Fruit fly (Drosophila melanogaster) whole organism, embryonic: ENCODE data around the gene Est-Q.
A peak's percentile ranks its signal among the peaks of the same experiment; 100 is the strongest.

ENCODE experiments used
- ATbp ChIP-seq: fragments of 200-800 bp; sonication (Bioruptor generic); optimal IDR thresholded peaks from 2 replicates; lab custom pipeline; 2017; ENCODE audit warnings: missing biosample characterization, mild to moderate bottlenecking, missing genetic modification characterization, missing genetic modification reagents
- BEAF-32 ChIP-seq: fragments of 200-800 bp; sonication (Bioruptor generic); optimal IDR thresholded peaks from 3 replicates; lab custom pipeline; 2017; ENCODE audit warnings: missing biosample characterization, missing genetic modification characterization, mild to moderate bottlenecking, moderate library complexity, missing genetic modification reagents
- CG10267 ChIP-seq: fragments of 200-800 bp; sonication (Bioruptor generic); optimal IDR thresholded peaks from 2 replicates; lab custom pipeline; 2018; ENCODE audit warnings: missing biosample characterization, mild to moderate bottlenecking, missing genetic modification characterization, moderate library complexity
- CG15073 ChIP-seq: fragments of 200-800 bp; sonication (Bioruptor generic); optimal IDR thresholded peaks from 2 replicates; lab custom pipeline; 2016; ENCODE audit warnings: missing biosample characterization, missing genetic modification characterization
- CG1529 ChIP-seq: fragments of 200-800 bp; sonication (Bioruptor generic); optimal IDR thresholded peaks from 3 replicates; lab custom pipeline; 2018; ENCODE audit warnings: missing biosample characterization, missing genetic modification characterization
- CG1647 ChIP-seq: fragments of 200-800 bp; sonication (Bioruptor generic); optimal IDR thresholded peaks from 3 replicates; lab custom pipeline; 2016; ENCODE audit warnings: missing biosample characterization, missing genetic modification characterization
- CG17612 ChIP-seq: fragments of 200-800 bp; sonication (Bioruptor generic); IDR thresholded peaks from 2 replicates; pipeline ENCODE4 v1.3.6; 2022; ENCODE audit warnings: missing biosample characterization, missing genetic modification characterization
- CG2712 ChIP-seq: fragments of 200-800 bp; optimal IDR thresholded peaks from 3 replicates; lab custom pipeline; 2019; ENCODE audit warnings: missing biosample characterization, mild to moderate bottlenecking, missing genetic modification characterization, moderate library complexity
- CG42726 ChIP-seq: fragments of 200-800 bp; sonication (Bioruptor generic); IDR thresholded peaks from 2 replicates; pipeline ENCODE4 v1.3.6; 2022; ENCODE audit warnings: missing biosample characterization, missing genetic modification characterization; ENCODE audit not compliant: partially characterized antibody
- CG5953 ChIP-seq: fragments of 200-800 bp; sonication (Bioruptor generic); IDR thresholded peaks from 2 replicates; pipeline ENCODE4 v1.3.6; 2022; ENCODE audit warnings: missing biosample characterization, missing genetic modification characterization
- CG6683 ChIP-seq: fragments of 200-800 bp; sonication (Bioruptor generic); optimal IDR thresholded peaks from 2 replicates; lab custom pipeline; 2017; ENCODE audit warnings: missing biosample characterization, mild to moderate bottlenecking, missing genetic modification characterization, missing genetic modification reagents
- D19A ChIP-seq: fragments of 200-800 bp; optimal IDR thresholded peaks from 3 replicates; lab custom pipeline; 2019; ENCODE audit warnings: missing biosample characterization, mild to moderate bottlenecking, missing genetic modification characterization, moderate library complexity
- Deaf1 ChIP-seq: fragments of 200-800 bp; optimal IDR thresholded peaks from 3 replicates; lab custom pipeline; 2019; ENCODE audit warnings: missing biosample characterization, mild to moderate bottlenecking, missing genetic modification characterization, moderate library complexity
- Dip2 ChIP-seq: fragments of 200-800 bp; sonication (Bioruptor generic); IDR thresholded peaks from 2 replicates; pipeline ENCODE4 v1.3.6; 2022; ENCODE audit warnings: missing biosample characterization, missing genetic modification characterization
- Dll ChIP-seq: fragments of 200-800 bp; sonication (Bioruptor generic); IDR thresholded peaks from 4 replicates; pipeline ENCODE4 v1.3.6; 2022; ENCODE audit warnings: missing biosample characterization, missing genetic modification characterization; ENCODE audit not compliant: partially characterized antibody
- Dp ChIP-seq: fragments of 200-800 bp; sonication (Bioruptor generic); optimal IDR thresholded peaks from 2 replicates; lab custom pipeline; 2018; ENCODE audit warnings: missing biosample characterization, mild to moderate bottlenecking, missing genetic modification characterization, moderate library complexity
- E2f2 ChIP-seq: fragments of 200-800 bp; sonication (Bioruptor generic); IDR thresholded peaks from 2 replicates; pipeline ENCODE4 v1.3.6; 2022; ENCODE audit warnings: missing biosample characterization, missing genetic modification characterization
- Elba2 ChIP-seq: fragments of 200-800 bp; sonication (Bioruptor generic); optimal IDR thresholded peaks from 3 replicates; lab custom pipeline; 2016; ENCODE audit warnings: missing biosample characterization, missing genetic modification characterization
- Hr78 ChIP-seq, 2 experiments: fragments of 200-800 bp in 1 of 2; fragments of >200 bp in 1 of 2; sonication (Bioruptor generic) in 1 of 2; optimal IDR thresholded peaks; 2 replicates each; lab custom pipeline; 2017 to 2019; ENCODE audit warnings: missing biosample characterization in 2 of 2, missing genetic modification characterization in 2 of 2, mild to moderate bottlenecking in 1 of 2, moderate library complexity in 1 of 2
- Max ChIP-seq: fragments of 200-800 bp; sonication (Bioruptor generic); optimal IDR thresholded peaks from 2 replicates; lab custom pipeline; 2016; ENCODE audit warnings: missing biosample characterization, mild to moderate bottlenecking, missing genetic modification characterization
- Med ChIP-seq: fragments of 200-800 bp; sonication (Bioruptor generic); peaks from one replicate; lab custom pipeline; 2016; ENCODE audit warnings: missing biosample characterization, missing genetic modification characterization, mild to moderate bottlenecking, inconsistent platforms, moderate library complexity
- Meics ChIP-seq: fragments of 200-800 bp; sonication (Bioruptor generic); optimal IDR thresholded peaks from 2 replicates; lab custom pipeline; 2017; ENCODE audit warnings: missing biosample characterization, mild to moderate bottlenecking, missing genetic modification characterization
- PHDP ChIP-seq: fragments of 200-800 bp; sonication (Bioruptor generic); optimal IDR thresholded peaks from 3 replicates; lab custom pipeline; 2018; ENCODE audit warnings: missing biosample characterization, mild to moderate bottlenecking, missing genetic modification characterization, moderate library complexity
- Pdp1 ChIP-seq, 2 experiments: fragments of 200-800 bp; sonication (Bioruptor generic); optimal IDR thresholded peaks; 3 replicates each; lab custom pipeline; 2016; ENCODE audit warnings: missing biosample characterization in 2 of 2, missing genetic modification characterization in 2 of 2, mild to moderate bottlenecking in 1 of 2, moderate library complexity in 1 of 2
- Ssrp ChIP-seq: fragments of 200-800 bp; sonication (Bioruptor generic); optimal IDR thresholded peaks from 2 replicates; lab custom pipeline; 2018; ENCODE audit warnings: missing biosample characterization, mild to moderate bottlenecking, missing genetic modification characterization, moderate library complexity
- az2 ChIP-seq: fragments of 200-800 bp; sonication (Bioruptor generic); optimal IDR thresholded peaks from 3 replicates; lab custom pipeline; 2016; ENCODE audit warnings: missing biosample characterization, missing genetic modification characterization
- bigmax ChIP-seq: fragments of 200-800 bp; sonication (Bioruptor generic); optimal IDR thresholded peaks from 2 replicates; lab custom pipeline; 2018; ENCODE audit warnings: missing biosample characterization, mild to moderate bottlenecking, missing genetic modification characterization
- cas ChIP-seq: fragments of 200-800 bp; sonication (Bioruptor generic); IDR thresholded peaks from 2 replicates; pipeline ENCODE4 v1.3.6; 2022; ENCODE audit warnings: missing biosample characterization, missing genetic modification characterization
- chinmo ChIP-seq: fragments of 200-800 bp; sonication (Bioruptor generic); IDR thresholded peaks from 4 replicates; pipeline ENCODE4 v1.3.6; 2022; ENCODE audit warnings: missing biosample characterization, missing genetic modification characterization; ENCODE audit not compliant: partially characterized antibody
- crp ChIP-seq, 2 experiments: fragments of 200-800 bp; sonication (Bioruptor generic); optimal IDR thresholded peaks; 2 replicates in 1 of 2; 3 replicates in 1 of 2; lab custom pipeline; 2017; ENCODE audit warnings: missing biosample characterization in 2 of 2, missing genetic modification characterization in 2 of 2, mild to moderate bottlenecking in 1 of 2, moderate library complexity in 1 of 2
- dmrt11E ChIP-seq: fragments of 200-800 bp; sonication (Bioruptor generic); optimal IDR thresholded peaks from 3 replicates; lab custom pipeline; 2018; ENCODE audit warnings: missing biosample characterization, mild to moderate bottlenecking, missing genetic modification characterization, moderate library complexity
- esg ChIP-seq: fragments of 200-800 bp; sonication (Bioruptor generic); conservative IDR thresholded peaks from 2 replicates; pipeline ENCODE4 v1.3.6; 2022; ENCODE audit warnings: missing biosample characterization, missing genetic modification characterization
- fd3F ChIP-seq: fragments of 200-800 bp; sonication (Bioruptor generic); optimal IDR thresholded peaks from 2 replicates; lab custom pipeline; 2018; ENCODE audit warnings: missing biosample characterization, mild to moderate bottlenecking, missing genetic modification characterization, moderate library complexity
- fru ChIP-seq: fragments of >200 bp; optimal IDR thresholded peaks from 2 replicates; lab custom pipeline; 2017
- ftz-f1 ChIP-seq: fragments of 200-800 bp; sonication (Bioruptor generic); optimal IDR thresholded peaks from 2 replicates; lab custom pipeline; 2016; ENCODE audit warnings: missing biosample characterization, missing genetic modification characterization
- gfzf ChIP-seq: fragments of 200-800 bp; sonication (Bioruptor generic); optimal IDR thresholded peaks from 2 replicates; lab custom pipeline; 2016; ENCODE audit warnings: missing biosample characterization, mild to moderate bottlenecking, missing genetic modification characterization, moderate library complexity
- h ChIP-seq: fragments of >200 bp; optimal IDR thresholded peaks from 2 replicates; lab custom pipeline; 2017
- ken ChIP-seq: fragments of 200-800 bp; sonication (Bioruptor generic); IDR thresholded peaks from 3 replicates; pipeline ENCODE4 v1.3.6; 2022; ENCODE audit warnings: missing biosample characterization, missing genetic modification characterization
- luna ChIP-seq: fragments of 200-800 bp; sonication (Bioruptor generic); optimal IDR thresholded peaks from 2 replicates; lab custom pipeline; 2016; ENCODE audit warnings: missing biosample characterization, missing genetic modification characterization
- nmo ChIP-seq: fragments of 200-800 bp; sonication (Bioruptor generic); optimal IDR thresholded peaks from 2 replicates; lab custom pipeline; 2018; ENCODE audit warnings: missing biosample characterization, mild to moderate bottlenecking, missing genetic modification characterization, moderate library complexity
- rib ChIP-seq: fragments of 200-800 bp; sonication (Bioruptor generic); IDR thresholded peaks from 2 replicates; pipeline ENCODE4 v1.3.6; 2022; ENCODE audit warnings: missing biosample characterization, missing genetic modification characterization
- sc ChIP-seq, 3 experiments: fragments of >200 bp in 2 of 3; fragments of 200-800 bp in 1 of 3; sonication (Bioruptor generic) in 1 of 3; optimal IDR thresholded peaks; 2 replicates in 2 of 3; 3 replicates in 1 of 3; lab custom pipeline; 2017; ENCODE audit warnings: mild to moderate bottlenecking in 1 of 3, missing biosample characterization in 1 of 3, missing genetic modification characterization in 1 of 3, missing genetic modification reagents in 1 of 3
- sens-2 ChIP-seq: fragments of 200-800 bp; sonication (Bioruptor generic); IDR thresholded peaks from 2 replicates; pipeline ENCODE4 v1.3.6; 2022; ENCODE audit warnings: missing biosample characterization, missing genetic modification characterization
- ssp ChIP-seq: fragments of 200-800 bp; sonication (Bioruptor generic); IDR thresholded peaks from 2 replicates; pipeline ENCODE4 v1.3.6; 2022; ENCODE audit warnings: missing biosample characterization, missing genetic modification characterization
- zf30C ChIP-seq: fragments of 200-800 bp; sonication (Bioruptor generic); optimal IDR thresholded peaks from 3 replicates; lab custom pipeline; 2018; ENCODE audit warnings: missing biosample characterization, mild to moderate bottlenecking, missing genetic modification characterization
- zfh1 ChIP-seq: fragments of 200-800 bp; sonication (Bioruptor generic); IDR thresholded peaks from 3 replicates; pipeline ENCODE4 v1.3.6; 2022; ENCODE audit warnings: missing biosample characterization, missing genetic modification characterization

Est-Q gene

DNA sequence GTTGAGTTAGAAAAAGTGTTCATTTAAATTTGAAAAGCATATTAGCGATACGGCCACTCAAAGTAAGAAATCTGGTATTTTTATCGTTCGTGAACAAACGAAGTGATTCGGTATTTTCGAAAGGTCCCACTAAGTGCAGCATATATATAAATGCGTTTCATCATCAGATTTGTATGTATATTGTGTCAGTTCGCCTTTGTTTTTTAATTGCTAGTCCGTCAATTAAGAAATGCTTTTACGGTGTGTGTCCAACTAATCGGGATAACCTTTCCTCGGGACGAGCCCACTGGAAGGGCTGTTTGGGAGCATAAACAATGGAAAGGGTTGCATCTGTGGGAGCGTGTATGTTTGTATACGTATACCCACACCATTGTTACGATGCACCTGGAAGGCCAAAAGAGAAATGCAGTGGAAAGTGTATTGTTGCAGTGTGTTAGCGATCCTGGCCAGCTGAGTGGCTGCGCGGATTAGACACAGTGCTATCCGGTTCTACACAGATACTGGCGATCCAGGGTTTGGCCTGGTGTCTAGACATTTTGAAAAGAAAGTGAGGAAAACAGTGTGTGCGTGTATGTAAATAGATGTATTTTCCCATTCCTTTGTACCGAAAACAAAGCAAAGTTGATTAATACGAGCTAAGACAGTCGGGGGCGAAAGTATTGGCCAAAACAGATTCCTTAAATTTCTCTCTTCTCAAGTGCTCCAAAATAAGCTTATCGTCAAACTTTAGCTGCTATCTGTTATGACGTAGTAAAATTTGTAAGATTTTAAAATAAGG is 22.0 kb downstream of the Est-Q start, which contains the start of gene CG7611 (continued):
- TF ChIP-seq bigmax (GFP tag; lab: Kevin White, UChicago) (peak; percentile 22), chinmo (GFP tag; lab: Robert Waterston, UW) (0 out of 4 replicates have a peak, but pooled peaks have one; percentile 69), CG15073 (GFP tag; lab: Kevin White, UChicago) (peak; percentile 61), fd3F (GFP tag; lab: Kevin White, UChicago) (no peak), sens-2 (no peak), CG10267 (tag; lab: Kevin White, UChicago) (peak; percentile 48), Elba2 (GFP tag; lab: Kevin White, UChicago) (no peak), Deaf1 (no peak), ATbp (GFP tag; lab: Kevin White, UChicago) (no peak), zfh1 (GFP tag; lab: Robert Waterston, UW) (no peak), Max (GFP tag; lab: Kevin White, UChicago) (no peak), CG2712 (tag; lab: Kevin White, UChicago) (peak; percentile 22), Dp (GFP tag; lab: Kevin White, UChicago) (peak; percentile 50), CG1647 (no peak), esg (GFP tag; lab: Robert Waterston, UW) (no peak), fru (lab: Kevin White, UChicago) (no peak), CG1529 (GFP tag; lab: Kevin White, UChicago) (no peak), Pdp1 (GFP tag; optimal IDR thresholded peaks at IDR 0.05; lab: Kevin White, UChicago) (peak in 1 of 2 experiments; percentile 77), crp (GFP tag; optimal IDR thresholded peaks at IDR 0.05; lab: Kevin White, UChicago) (peak in 1 of 2 experiments; percentile 68), h (lab: Kevin White, UChicago) (no peak), BEAF-32 (GFP tag; lab: Kevin White, UChicago) (peak; percentile 35), ssp (peak; percentile 46; the same call in 1 of the 2 replicates), dmrt11E (tag; lab: Kevin White, UChicago) (no peak), D19A (tag; lab: Kevin White, UChicago) (peak; percentile 24), Ssrp (tag; lab: Kevin White, UChicago) (no peak), luna (no peak), rib (GFP tag; lab: Robert Waterston, UW) (no peak), E2f2 (peak; percentile 57), Meics (GFP tag; lab: Kevin White, UChicago) (no peak), zf30C (GFP tag; lab: Kevin White, UChicago) (no peak), CG17612 (GFP tag; lab: Robert Waterston, UW) (no peak), Dll (GFP tag; lab: Robert Waterston, UW) (0 out of 4 replicates have a peak, but pooled peaks have one; percentile 44), CG42726 (GFP tag; lab: Robert Waterston, UW) (no peak), gfzf (GFP tag; lab: Kevin White, UChicago) (peak; percentile 78)

DNA sequence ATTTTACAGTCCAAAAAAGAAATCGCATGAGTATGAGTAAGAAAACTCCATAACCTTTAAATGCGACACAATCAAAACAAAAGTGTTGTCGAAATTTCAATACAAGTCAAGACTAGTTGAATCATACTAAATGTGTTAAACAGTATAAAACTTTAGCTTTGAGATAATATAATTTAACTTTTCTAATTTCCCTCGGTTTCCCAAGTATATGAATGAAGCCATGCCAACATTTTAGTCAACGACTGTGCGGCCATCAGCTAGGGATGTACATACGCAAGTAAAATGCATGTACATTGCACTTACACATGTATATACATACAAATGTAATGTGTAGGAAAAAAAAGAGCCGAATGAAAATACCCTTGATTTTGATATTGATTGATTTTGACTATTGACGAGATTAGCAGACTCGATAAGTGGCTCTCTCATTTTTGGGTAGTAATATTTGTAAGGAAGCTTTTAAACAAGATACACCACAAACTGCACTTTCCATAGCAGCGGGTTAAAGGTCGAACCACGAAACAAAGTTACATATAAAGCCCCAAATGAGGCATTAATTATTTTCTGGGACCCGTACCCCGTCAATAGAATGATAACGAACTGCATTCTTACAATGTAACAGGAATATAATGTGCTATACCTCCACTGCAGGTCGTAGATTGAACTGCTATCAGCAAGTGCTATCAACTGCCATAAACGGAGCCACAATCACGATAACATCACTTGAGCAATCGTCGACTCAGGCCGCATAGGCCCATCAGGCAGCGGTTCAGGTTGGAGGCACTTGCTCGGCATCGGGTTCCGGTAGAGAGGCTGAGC is 23.1 kb downstream of the Est-Q start:
- no peak for TF ChIP-seq nmo (GFP tag; lab: Kevin White, UChicago)
- TF ChIP-seq az2 (GFP tag; lab: Kevin White, UChicago): no peak
- peak; percentile 22 for TF ChIP-seq Med
- TF ChIP-seq Dip2: no peak
- TF ChIP-seq cas (GFP tag; lab: Robert Waterston, UW): no peak
- no peak for TF ChIP-seq CG5953 (GFP tag; lab: Robert Waterston, UW)
- TF ChIP-seq Hr78 (GFP tag; optimal IDR thresholded peaks at IDR 0.05; lab: Kevin White, UChicago): peak in 1 of 2 experiments; percentile 97
- no peak for TF ChIP-seq CG6683 (GFP tag; lab: Kevin White, UChicago)
- TF ChIP-seq ftz-f1 (GFP tag; lab: Kevin White, UChicago): no peak
- no peak for TF ChIP-seq ken
- TF ChIP-seq CG15073 (GFP tag; lab: Kevin White, UChicago): peak; percentile 96
- TF ChIP-seq PHDP (tag; lab: Kevin White, UChicago): no peak
- TF ChIP-seq CG1529 (GFP tag; lab: Kevin White, UChicago): peak; percentile 17
- TF ChIP-seq sc (optimal IDR thresholded peaks at IDR 0.05; lab: Kevin White, UChicago): no peak
- no peak for TF ChIP-seq sc (GFP tag; optimal IDR thresholded peaks at IDR 0.05; lab: Kevin White, UChicago)
